Fruit fly (Drosophila melanogaster): ENCODE measurements around the gene CG43390.
A peak's percentile ranks its signal among the peaks of the same experiment; 100 is the strongest.

Gene CG43390

DNA sequence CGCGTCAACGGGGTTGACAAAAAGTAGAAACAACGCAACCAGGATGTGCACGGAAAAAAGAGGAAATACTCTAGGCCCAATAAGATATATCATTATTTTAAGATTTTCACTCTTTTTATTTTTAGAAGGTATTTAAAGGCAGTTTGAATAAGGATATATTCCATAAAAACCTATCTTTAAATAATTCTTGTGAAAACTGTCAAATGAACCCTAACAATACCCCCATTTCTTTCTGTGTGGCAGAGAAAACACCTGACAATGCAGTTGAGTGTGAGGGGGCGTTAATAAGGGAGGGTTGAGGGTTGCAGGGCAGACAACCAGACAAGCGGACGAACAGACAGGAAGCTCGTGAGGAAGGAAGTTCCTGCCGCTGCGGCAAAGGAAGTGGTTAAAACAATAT is 27.8 kb downstream of the CG43390 start:
- TF ChIP-seq dmrt93B (GFP tag; optimal IDR thresholded peaks at IDR 0.05): no peak
- no peak for TF ChIP-seq pan (optimal IDR thresholded peaks at IDR 0.05)
- TF ChIP-seq HLH106 (tag; optimal IDR thresholded peaks at IDR 0.05): peak; percentile 23
- TF ChIP-seq brk (GFP tag; optimal IDR thresholded peaks at IDR 0.05): peak; percentile 1
- no peak for TF ChIP-seq N (GFP tag; optimal IDR thresholded peaks at IDR 0.05)
- peak; percentile 15 for TF ChIP-seq br (GFP tag; optimal IDR thresholded peaks at IDR 0.05)
- TF ChIP-seq Jra (GFP tag; optimal IDR thresholded peaks at IDR 0.05): no peak
- TF ChIP-seq psq (GFP tag; optimal IDR thresholded peaks at IDR 0.05): peak; percentile 12
- TF ChIP-seq tai (GFP tag; optimal IDR thresholded peaks at IDR 0.05): no peak
- TF ChIP-seq Vsx2 (GFP tag; optimal IDR thresholded peaks at IDR 0.05; ENCODE audit: partially characterized antibody): no peak
- TF ChIP-seq h (GFP tag; optimal IDR thresholded peaks at IDR 0.05): peak; percentile 26
- no peak for TF ChIP-seq lola (GFP tag; optimal IDR thresholded peaks at IDR 0.05)
- TF ChIP-seq CrebA (GFP tag; optimal IDR thresholded peaks at IDR 0.05; ENCODE audit: borderline replicate concordance): no peak
- peak; percentile 46 for TF ChIP-seq fru (GFP tag; optimal IDR thresholded peaks at IDR 0.05)
- TF ChIP-seq Hnf4 (GFP tag; optimal IDR thresholded peaks at IDR 0.05): peak; percentile 21
- peak; percentile 39 for TF ChIP-seq ey (GFP tag; optimal IDR thresholded peaks at IDR 0.05)
- no peak for TF ChIP-seq dl (GFP tag; optimal IDR thresholded peaks at IDR 0.05; ENCODE audit: insufficient read depth in 1 of 2, partially characterized antibody in 2 of 2)
- no peak for TF ChIP-seq dsf (GFP tag; optimal IDR thresholded peaks at IDR 0.05; ENCODE audit: borderline replicate concordance)
- TF ChIP-seq sv (GFP tag; optimal IDR thresholded peaks at IDR 0.05): no peak
- TF ChIP-seq Sp1 (GFP tag; optimal IDR thresholded peaks at IDR 0.05): peak; percentile 29
- no peak for TF ChIP-seq Rel (GFP tag; optimal IDR thresholded peaks at IDR 0.05)
- no peak for TF ChIP-seq Rel (tag; optimal IDR thresholded peaks at IDR 0.05)
- TF ChIP-seq Hr83 (GFP tag; optimal IDR thresholded peaks at IDR 0.05; ENCODE audit: poor library complexity, severe bottlenecking): no peak
- peak; percentile 28 for TF ChIP-seq OdsH (GFP tag; optimal IDR thresholded peaks at IDR 0.05)
- TF ChIP-seq foxo (GFP tag; optimal IDR thresholded peaks at IDR 0.05): peak in 1 of 2 experiments; percentile 43
- TF ChIP-seq Myc (optimal IDR thresholded peaks at IDR 0.05): no peak
- TF ChIP-seq rgr (GFP tag; optimal IDR thresholded peaks at IDR 0.05): peak; percentile 43
- no peak for TF ChIP-seq GATAd (GFP tag; optimal IDR thresholded peaks at IDR 0.05)
- no peak for TF ChIP-seq jim (GFP tag; optimal IDR thresholded peaks at IDR 0.05)
- TF ChIP-seq Dif (GFP tag; optimal IDR thresholded peaks at IDR 0.05; ENCODE audit: partially characterized antibody): no peak
- TF ChIP-seq usp (GFP tag; optimal IDR thresholded peaks at IDR 0.05): no peak
- no peak for TF ChIP-seq CG9705 (GFP tag; optimal IDR thresholded peaks at IDR 0.05)
- no peak for TF ChIP-seq Abd-B (GFP tag; optimal IDR thresholded peaks at IDR 0.05)
- TF ChIP-seq woc (GFP tag; optimal IDR thresholded peaks at IDR 0.05): no peak
- TF ChIP-seq Hr78 (GFP tag; optimal IDR thresholded peaks at IDR 0.05): no peak

DNA sequence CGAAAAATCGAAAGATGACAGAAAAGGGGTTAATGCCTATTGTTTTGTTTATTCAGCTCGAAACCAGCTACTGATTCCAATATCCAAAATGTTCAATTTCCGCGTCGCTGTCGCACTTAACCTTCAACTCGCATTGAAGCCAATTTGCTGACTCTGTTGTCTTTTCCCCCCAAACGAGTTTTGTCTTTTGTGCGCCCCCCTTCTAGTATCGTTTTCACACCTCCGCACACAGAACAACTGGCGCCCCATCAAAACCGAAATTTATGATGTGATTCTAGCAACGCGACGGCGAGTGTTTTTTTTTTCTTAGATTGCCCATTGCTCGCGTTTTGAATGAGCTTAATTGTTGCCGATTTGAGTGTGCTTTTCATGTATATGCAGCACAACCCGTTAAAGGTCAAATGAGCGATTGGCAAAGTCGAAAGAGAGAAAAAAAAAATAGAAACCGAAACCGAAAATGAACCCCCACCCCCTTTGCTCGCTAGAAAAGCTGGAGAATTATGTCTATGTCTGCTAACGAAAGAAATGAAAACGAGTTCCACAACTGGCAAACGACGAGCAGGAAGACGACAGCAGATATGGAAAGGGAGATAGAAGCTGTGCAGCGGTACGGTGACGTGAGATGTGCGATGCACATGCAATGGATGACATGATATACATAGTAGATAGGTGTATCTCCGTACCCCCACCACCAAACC is 29.2 kb downstream of the CG43390 start:
- TF ChIP-seq usp (GFP tag; optimal IDR thresholded peaks at IDR 0.05): no peak
- no peak for TF ChIP-seq Hr83 (GFP tag; optimal IDR thresholded peaks at IDR 0.05; ENCODE audit: poor library complexity, severe bottlenecking)
- no peak for TF ChIP-seq Myc (optimal IDR thresholded peaks at IDR 0.05)
- no peak for TF ChIP-seq CG32264 (GFP tag; optimal IDR thresholded peaks at IDR 0.05)
- no peak for TF ChIP-seq fru (GFP tag; optimal IDR thresholded peaks at IDR 0.05)
- no peak for TF ChIP-seq sv (GFP tag; optimal IDR thresholded peaks at IDR 0.05)
- TF ChIP-seq psq (GFP tag; optimal IDR thresholded peaks at IDR 0.05): no peak
- no peak for TF ChIP-seq brk (GFP tag; optimal IDR thresholded peaks at IDR 0.05)
- TF ChIP-seq Hnf4 (GFP tag; optimal IDR thresholded peaks at IDR 0.05): no peak
- TF ChIP-seq pan (optimal IDR thresholded peaks at IDR 0.05): no peak
- TF ChIP-seq foxo (GFP tag; optimal IDR thresholded peaks at IDR 0.05): no peak
- no peak for TF ChIP-seq Dif (GFP tag; optimal IDR thresholded peaks at IDR 0.05; ENCODE audit: partially characterized antibody)
- no peak for TF ChIP-seq lola (GFP tag; optimal IDR thresholded peaks at IDR 0.05)
- TF ChIP-seq N (GFP tag; optimal IDR thresholded peaks at IDR 0.05): no peak
- no peak for TF ChIP-seq CrebA (GFP tag; optimal IDR thresholded peaks at IDR 0.05; ENCODE audit: borderline replicate concordance)
- no peak for TF ChIP-seq CG9705 (GFP tag; optimal IDR thresholded peaks at IDR 0.05)
- no peak for TF ChIP-seq tai (GFP tag; optimal IDR thresholded peaks at IDR 0.05)
- TF ChIP-seq dsf (GFP tag; optimal IDR thresholded peaks at IDR 0.05; ENCODE audit: borderline replicate concordance): no peak
- no peak for TF ChIP-seq Mio (GFP tag; optimal IDR thresholded peaks at IDR 0.05)
- no peak for TF ChIP-seq HLH106 (tag; optimal IDR thresholded peaks at IDR 0.05)
